Fruit fly (Drosophila melanogaster): ENCODE measurements around the gene Ace.

The Ace gene

dm6 chr3R:13264061-13264661, 4.8 kb upstream of the Ace start, which contains the start of gene Ravus (continued):
- TF ChIP-seq CG17359 (tag; optimal IDR thresholded peaks at IDR 0.05) (no peak), dm (GFP tag; optimal IDR thresholded peaks at IDR 0.05) (peak; percentile 45), Jarid2 (GFP tag; optimal IDR thresholded peaks at IDR 0.05) (no peak), Drgx (GFP tag; IDR thresholded peaks at IDR 0.05) (no peak), odd (GFP tag; optimal IDR thresholded peaks at IDR 0.05) (no peak), CG2129 (GFP tag; IDR thresholded peaks at IDR 0.05; ENCODE audit: partially characterized antibody) (no peak), CG5953 (GFP tag; IDR thresholded peaks at IDR 0.05) (no peak), D (optimal IDR thresholded peaks at IDR 0.05) (no peak), D (GFP tag; optimal IDR thresholded peaks at IDR 0.05) (no peak), row (GFP tag; IDR thresholded peaks at IDR 0.05) (peak; percentile 89), CG9876 (GFP tag; optimal IDR thresholded peaks at IDR 0.05) (no peak), tio (GFP tag; optimal IDR thresholded peaks at IDR 0.05) (no peak), Hr39 (optimal IDR thresholded peaks at IDR 0.05) (no peak), CG10565 (GFP tag; optimal IDR thresholded peaks at IDR 0.05) (no peak), ap (GFP tag; IDR thresholded peaks at IDR 0.05) (no peak), CG14014 (GFP tag; IDR thresholded peaks at IDR 0.05) (no peak), CG2116 (GFP tag; optimal IDR thresholded peaks at IDR 0.05) (peak; percentile 83), CG11723 (GFP tag; optimal IDR thresholded peaks at IDR 0.05) (no peak), fru (optimal IDR thresholded peaks at IDR 0.05) (no peak), Ada2b (GFP tag; IDR thresholded peaks at IDR 0.05) (0 out of 2 replicates have a peak, but pooled peaks have one; percentile 5), chm (GFP tag; IDR thresholded peaks at IDR 0.05) (no peak), gcm2 (GFP tag; optimal IDR thresholded peaks at IDR 0.05) (no peak), CG6765 (GFP tag; optimal IDR thresholded peaks at IDR 0.05) (no peak), Neu2 (GFP tag; optimal IDR thresholded peaks at IDR 0.05; ENCODE audit: borderline replicate concordance) (no peak), hbn (GFP tag; IDR thresholded peaks at IDR 0.05; ENCODE audit: partially characterized antibody) (no peak), CG10543 (GFP tag; optimal IDR thresholded peaks at IDR 0.05) (no peak), CG33557 (GFP tag; optimal IDR thresholded peaks at IDR 0.05) (no peak), lov (optimal IDR thresholded peaks at IDR 0.05) (no peak), lov (GFP tag; IDR thresholded peaks at IDR 0.05) (no peak), CG13287 (GFP tag; IDR thresholded peaks at IDR 0.05; ENCODE audit: partially characterized antibody) (no peak), CG15073 (GFP tag; optimal IDR thresholded peaks at IDR 0.05) (no peak), ems (GFP tag; optimal IDR thresholded peaks at IDR 0.05) (peak; percentile 35), CG1647 (GFP tag; optimal IDR thresholded peaks at IDR 0.05) (peak; percentile 34), disco-r (GFP tag; optimal IDR thresholded peaks at IDR 0.05) (no peak), CG7987 (GFP tag; optimal IDR thresholded peaks at IDR 0.05) (no peak), Chrac-16 (GFP tag; optimal IDR thresholded peaks at IDR 0.05) (peak; percentile 47), PHDP (tag; optimal IDR thresholded peaks at IDR 0.05) (peak; percentile 39), seq (GFP tag; IDR thresholded peaks at IDR 0.05) (no peak), CG3163 (GFP tag; optimal IDR thresholded peaks at IDR 0.05) (no peak), CG1233 (GFP tag; optimal IDR thresholded peaks at IDR 0.05) (no peak), CG16779 (GFP tag; IDR thresholded peaks at IDR 0.05) (no peak), unpg (GFP tag; optimal IDR thresholded peaks at IDR 0.05) (peak; percentile 52), bbx (GFP tag; IDR thresholded peaks at IDR 0.05; ENCODE audit: partially characterized antibody) (no peak), CG8924 (tag; optimal IDR thresholded peaks at IDR 0.05) (peak; percentile 64), CG6791 (GFP tag; IDR thresholded peaks at IDR 0.05; ENCODE audit: partially characterized antibody) (no peak), ken (GFP tag; IDR thresholded peaks at IDR 0.05) (no peak), tna (GFP tag; IDR thresholded peaks at IDR 0.05; ENCODE audit: partially characterized antibody) (no peak), schlank (tag; optimal IDR thresholded peaks at IDR 0.05) (no peak), fu2 (GFP tag; optimal IDR thresholded peaks at IDR 0.05) (peak; percentile 37), tx (GFP tag; optimal IDR thresholded peaks at IDR 0.05) (peak; percentile 38), ssp (GFP tag; IDR thresholded peaks at IDR 0.05) (peak; percentile 18; the same call in 1 of the 2 replicates), zf30C (GFP tag; optimal IDR thresholded peaks at IDR 0.05) (no peak)
